Worm (Caenorhabditis elegans): Measurements from ENCODE around the gene Y53F4B.36.
A peak's percentile ranks its signal among the peaks of the same experiment; 100 is the strongest.

Y53F4B.36 gene

DNA sequence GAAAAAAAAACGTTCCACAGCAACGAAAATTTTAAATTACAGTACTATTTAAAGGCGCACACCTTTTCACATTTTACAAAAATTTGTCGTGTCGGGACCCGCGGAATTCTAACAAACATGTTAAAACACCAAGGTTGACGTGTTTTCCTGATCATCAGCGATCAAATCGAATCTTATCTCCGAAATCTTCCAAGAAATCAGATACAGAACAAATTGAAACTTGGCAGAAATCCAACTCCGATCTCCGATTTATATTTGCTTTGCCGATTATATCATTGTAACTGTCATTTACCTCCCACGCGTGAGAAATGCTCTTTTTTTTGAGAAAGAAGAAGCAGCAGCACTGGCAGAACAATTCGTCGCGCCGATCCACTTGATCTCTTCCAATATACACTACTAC, 38.0 kb downstream of the Y53F4B.36 start (continued):
- TF ChIP-seq gmeb-1 (tag; optimal IDR thresholded peaks at IDR 0.05) (no peak), nhr-12 (tag; optimal IDR thresholded peaks at IDR 0.05) (no peak), dmd-4 (tag; optimal IDR thresholded peaks at IDR 0.05) (no peak), unc-39 (tag; optimal IDR thresholded peaks at IDR 0.05) (no peak), fos-1 (tag; optimal IDR thresholded peaks at IDR 0.05) (no peak), skn-1 (tag; optimal IDR thresholded peaks at IDR 0.05) (no peak), sma-3 (GFP tag; optimal IDR thresholded peaks at IDR 0.05) (no peak), ceh-82 (tag; optimal IDR thresholded peaks at IDR 0.05) (no peak), egl-27 (tag; optimal IDR thresholded peaks at IDR 0.05) (peak; percentile 18), F13H6.1 (tag; optimal IDR thresholded peaks at IDR 0.05) (peak; percentile 46), ama-1 (optimal IDR thresholded peaks at IDR 0.05) (no peak), unc-55 (GFP tag; optimal IDR thresholded peaks at IDR 0.05) (no peak), elt-3 (tag; optimal IDR thresholded peaks at IDR 0.05) (no peak), lin-13 (GFP tag; optimal IDR thresholded peaks at IDR 0.05) (no peak), mbf-1 (tag; optimal IDR thresholded peaks at IDR 0.05) (no peak), elt-1 (tag; optimal IDR thresholded peaks at IDR 0.05) (peak; percentile 99), sem-4 (tag; optimal IDR thresholded peaks at IDR 0.05) (no peak), lin-11 (tag; optimal IDR thresholded peaks at IDR 0.05) (no peak)

DNA sequence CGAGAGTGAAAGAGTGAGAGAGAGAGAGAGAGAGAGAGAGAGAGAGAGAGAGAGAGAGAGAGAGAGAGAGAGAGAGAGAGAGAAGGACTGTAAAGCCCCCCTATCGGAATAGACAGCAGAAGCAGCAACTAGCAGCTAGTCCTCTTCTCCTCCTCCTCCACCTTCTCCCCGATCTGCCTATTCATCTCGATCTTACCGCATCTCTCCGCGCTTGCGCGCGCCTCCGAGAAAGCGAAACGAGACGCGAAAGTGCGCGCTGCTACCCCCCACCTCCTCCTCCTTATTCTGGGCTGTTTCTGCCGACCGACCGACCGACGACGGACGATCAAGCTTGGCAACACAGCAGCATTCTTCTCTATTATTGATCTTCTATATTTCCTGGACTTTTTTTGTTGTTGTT, 42.2 kb downstream of the Y53F4B.36 start:
- TF ChIP-seq blmp-1 (tag; optimal IDR thresholded peaks at IDR 0.05; ENCODE audit: insufficient read depth) (peak; percentile 11), egl-27 (tag; optimal IDR thresholded peaks at IDR 0.05) (no peak)

DNA sequence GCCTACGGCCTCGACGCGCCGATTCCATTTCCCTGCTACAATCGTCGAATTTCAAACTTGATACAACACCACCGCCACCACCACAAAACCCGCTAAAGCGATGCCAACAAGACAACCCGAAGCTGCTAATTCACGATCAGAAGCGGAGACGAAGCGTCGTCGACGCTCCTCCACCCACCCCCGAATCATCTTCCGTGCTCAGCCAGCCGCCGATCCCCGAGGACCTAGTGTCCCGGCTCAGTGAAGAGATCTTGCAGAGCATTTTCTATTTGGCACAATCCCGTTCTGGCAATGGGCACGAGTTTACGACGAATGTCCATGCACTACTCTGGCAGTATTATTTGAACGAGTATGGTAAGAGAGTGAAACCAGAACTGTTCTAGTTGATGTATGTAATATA, 42.9 kb downstream of the Y53F4B.36 start:
- TF ChIP-seq ztf-11 (tag; optimal IDR thresholded peaks at IDR 0.05) (no peak), dmd-4 (tag; optimal IDR thresholded peaks at IDR 0.05) (no peak), nhr-6 (tag; optimal IDR thresholded peaks at IDR 0.05) (no peak), blmp-1 (tag; optimal IDR thresholded peaks at IDR 0.05; ENCODE audit: insufficient read depth) (no peak), aly-2 (tag; optimal IDR thresholded peaks at IDR 0.05) (no peak), nhr-12 (tag; optimal IDR thresholded peaks at IDR 0.05) (no peak), R02D3.7 (tag; optimal IDR thresholded peaks at IDR 0.05) (no peak), zag-1 (tag; optimal IDR thresholded peaks at IDR 0.05) (no peak), gmeb-1 (tag; optimal IDR thresholded peaks at IDR 0.05) (no peak), sma-9 (GFP tag; optimal IDR thresholded peaks at IDR 0.05) (no peak), sma-9 (tag; optimal IDR thresholded peaks at IDR 0.05) (no peak), nhr-77 (tag; optimal IDR thresholded peaks at IDR 0.05) (no peak)

DNA sequence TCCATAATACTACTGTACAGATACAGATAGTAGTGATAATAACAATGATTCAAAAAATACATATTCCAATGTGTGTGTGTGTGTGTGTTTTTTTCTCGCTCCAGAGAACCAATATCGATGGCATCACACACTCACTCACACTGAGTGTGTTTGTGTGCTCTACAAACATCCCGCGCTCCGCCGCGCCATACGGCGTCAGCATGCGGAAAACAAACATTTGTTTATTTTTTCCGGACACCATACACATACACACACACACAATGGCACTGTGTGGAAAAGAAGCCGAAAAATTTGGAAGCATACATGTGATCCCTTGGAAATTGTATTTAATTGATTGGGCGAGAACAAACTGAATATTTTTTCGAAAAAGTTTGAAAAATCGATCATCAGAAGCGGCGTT, 43.3 kb downstream of the Y53F4B.36 start:
- TF ChIP-seq mab-5 (tag; optimal IDR thresholded peaks at IDR 0.05) (no peak), nhr-129 (tag; optimal IDR thresholded peaks at IDR 0.05) (no peak), nhr-23 (tag; optimal IDR thresholded peaks at IDR 0.05) (no peak), elt-3 (tag; optimal IDR thresholded peaks at IDR 0.05) (no peak)

DNA sequence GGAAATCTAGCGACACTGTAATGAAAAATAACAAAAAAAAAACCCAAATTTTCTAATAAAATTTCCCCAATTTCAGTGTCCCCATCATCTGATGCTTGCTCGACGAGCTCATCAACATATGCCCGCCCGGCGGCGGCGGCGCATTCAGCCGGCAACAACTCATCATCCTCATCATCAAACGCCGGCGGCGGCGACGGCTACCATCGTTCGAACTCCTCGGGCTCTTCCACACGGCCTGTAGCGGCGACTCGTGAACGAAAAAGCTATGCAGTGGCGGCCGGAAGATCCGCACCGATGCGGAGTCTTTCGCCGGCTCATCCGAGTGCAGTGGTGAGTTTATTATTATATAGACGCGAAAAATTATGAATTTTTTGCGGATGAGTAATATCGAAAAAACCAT, 44.4 kb downstream of the Y53F4B.36 start:
- TF ChIP-seq crh-2 (tag; optimal IDR thresholded peaks at IDR 0.05): no peak
- no peak for TF ChIP-seq unc-62 (GFP tag; optimal IDR thresholded peaks at IDR 0.05)
- TF ChIP-seq lsy-2 (tag; optimal IDR thresholded peaks at IDR 0.05): no peak

DNA sequence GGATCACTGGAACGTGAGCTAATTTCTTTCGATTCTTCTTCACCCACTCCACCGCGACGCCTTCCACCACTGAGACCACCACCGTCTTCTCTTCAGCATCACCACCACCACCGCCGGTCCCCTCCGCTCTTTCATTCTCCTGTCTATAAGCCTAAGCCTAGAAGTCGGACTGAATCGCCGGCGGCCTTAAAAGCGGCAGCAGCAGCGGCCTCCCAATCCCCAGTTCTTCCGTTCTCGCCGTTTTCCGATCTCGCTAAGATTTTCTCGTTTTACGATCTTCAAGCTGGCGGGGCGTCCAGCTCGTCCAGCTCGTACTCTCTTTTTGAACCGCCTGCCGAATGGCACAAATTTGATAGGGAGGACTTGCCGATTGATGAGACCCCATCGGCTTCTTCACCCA, 50.4 kb downstream of the Y53F4B.36 start:
- no peak for TF ChIP-seq nhr-21 (tag; optimal IDR thresholded peaks at IDR 0.05)

DNA sequence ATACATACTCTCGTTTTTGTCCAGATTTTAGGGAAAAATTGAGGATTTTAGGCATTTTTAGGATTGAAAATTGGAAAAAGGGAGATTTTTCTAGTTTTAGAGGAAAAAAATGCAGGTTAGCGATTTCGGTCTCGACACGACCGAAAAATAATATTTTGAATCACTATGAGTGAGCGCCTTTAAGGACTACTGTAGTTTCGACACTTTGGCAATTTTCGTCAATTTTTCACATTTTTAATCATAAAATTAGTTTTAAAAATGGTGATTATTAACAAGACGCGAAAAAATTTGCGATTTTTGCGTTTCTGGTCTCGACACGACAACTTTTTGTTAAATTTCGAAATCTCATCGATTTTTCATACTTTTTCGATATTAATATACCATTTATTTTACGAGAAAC, 51.1 kb downstream of the Y53F4B.36 start:
- TF ChIP-seq nhr-11 (tag; optimal IDR thresholded peaks at IDR 0.05) (no peak), mab-5 (tag; optimal IDR thresholded peaks at IDR 0.05) (no peak), ama-1 (optimal IDR thresholded peaks at IDR 0.05) (no peak), nhr-23 (tag; optimal IDR thresholded peaks at IDR 0.05) (no peak), peb-1 (tag; optimal IDR thresholded peaks at IDR 0.05) (no peak), mbf-1 (tag; optimal IDR thresholded peaks at IDR 0.05) (no peak), ztf-11 (tag; optimal IDR thresholded peaks at IDR 0.05) (no peak), nhr-25 (tag; optimal IDR thresholded peaks at IDR 0.05) (no peak), nhr-77 (tag; optimal IDR thresholded peaks at IDR 0.05) (no peak), elt-3 (tag; optimal IDR thresholded peaks at IDR 0.05) (no peak), ztf-4 (tag; optimal IDR thresholded peaks at IDR 0.05) (no peak), F13H6.1 (tag; optimal IDR thresholded peaks at IDR 0.05) (no peak), lin-39 (tag; optimal IDR thresholded peaks at IDR 0.05) (no peak), nhr-129 (tag; optimal IDR thresholded peaks at IDR 0.05) (no peak), sma-3 (GFP tag; optimal IDR thresholded peaks at IDR 0.05) (no peak), R02D3.7 (tag; optimal IDR thresholded peaks at IDR 0.05) (no peak), unc-39 (tag; optimal IDR thresholded peaks at IDR 0.05) (no peak), sem-4 (tag; optimal IDR thresholded peaks at IDR 0.05) (no peak), aly-2 (tag; optimal IDR thresholded peaks at IDR 0.05) (no peak)
